Fruit fly (Drosophila melanogaster) whole organism, embryonic: ENCODE results near the gene drl.

Experiments used
- Adf1 ChIP-seq: fragments of 200-800 bp; sonication (Bioruptor generic); IDR thresholded peaks from 2 replicates; pipeline ENCODE4 v1.3.6; 2022; ENCODE audit warnings: missing biosample characterization, missing genetic modification characterization
- Bteb2 ChIP-seq: fragments of 200-800 bp; sonication (Bioruptor generic); optimal IDR thresholded peaks from 2 replicates; lab custom pipeline; 2016; ENCODE audit warnings: missing biosample characterization, missing genetic modification characterization
- CG10959 ChIP-seq: fragments of 200-800 bp; sonication (Bioruptor generic); IDR thresholded peaks from 2 replicates; pipeline ENCODE4 v1.3.6; 2022; ENCODE audit warnings: missing biosample characterization, missing genetic modification characterization
- CG11247 ChIP-seq: fragments of 200-800 bp; sonication (Bioruptor generic); IDR thresholded peaks from 2 replicates; pipeline ENCODE4 v1.3.6; 2022; ENCODE audit warnings: missing biosample characterization, missing genetic modification characterization
- CG11723 ChIP-seq: fragments of 200-800 bp; sonication (Bioruptor generic); optimal IDR thresholded peaks from 2 replicates; lab custom pipeline; 2017; ENCODE audit warnings: missing biosample characterization, mild to moderate bottlenecking, missing genetic modification characterization
- CG12299 ChIP-seq: fragments of 200-800 bp; sonication (Bioruptor generic); optimal IDR thresholded peaks from 2 replicates; lab custom pipeline; 2018; ENCODE audit warnings: missing biosample characterization, mild to moderate bottlenecking, missing genetic modification characterization
- CG1233 ChIP-seq: fragments of 200-800 bp; sonication (Bioruptor generic); optimal IDR thresholded peaks from 4 replicates; lab custom pipeline; 2018; ENCODE audit warnings: missing biosample characterization, mild to moderate bottlenecking, missing genetic modification characterization
- CG15514 ChIP-seq: fragments of 200-800 bp; sonication (Bioruptor generic); optimal IDR thresholded peaks from 3 replicates; lab custom pipeline; 2017; ENCODE audit warnings: missing biosample characterization, missing genetic modification characterization, mild to moderate bottlenecking, moderate library complexity, missing genetic modification reagents
- CG1602 ChIP-seq: fragments of 200-800 bp; sonication (Bioruptor generic); optimal IDR thresholded peaks from 3 replicates; lab custom pipeline; 2016; ENCODE audit warnings: missing biosample characterization, missing genetic modification characterization
- CG17186 ChIP-seq: fragments of 200-800 bp; sonication (Bioruptor generic); optimal IDR thresholded peaks from 3 replicates; lab custom pipeline; 2017; ENCODE audit warnings: missing biosample characterization, missing genetic modification reagents, missing genetic modification characterization
- CG17361 ChIP-seq: fragments of 200-800 bp; sonication (Bioruptor generic); IDR thresholded peaks from 3 replicates; pipeline ENCODE4 v1.3.6; 2022; ENCODE audit warnings: missing biosample characterization, missing genetic modification characterization
- CG17802 ChIP-seq: fragments of 200-800 bp; sonication (Bioruptor generic); optimal IDR thresholded peaks from 2 replicates; lab custom pipeline; 2018; ENCODE audit warnings: missing biosample characterization, mild to moderate bottlenecking, missing genetic modification characterization, moderate library complexity
- CG18764 ChIP-seq: fragments of 200-800 bp; sonication (Bioruptor generic); optimal IDR thresholded peaks from 3 replicates; lab custom pipeline; 2016; ENCODE audit warnings: missing biosample characterization, missing genetic modification characterization
- CG2120 ChIP-seq: fragments of 200-800 bp; sonication (Bioruptor generic); optimal IDR thresholded peaks from 3 replicates; lab custom pipeline; 2016; ENCODE audit warnings: missing biosample characterization, missing genetic modification characterization
- CG2202 ChIP-seq: fragments of 200-800 bp; sonication (Bioruptor generic); optimal IDR thresholded peaks from 2 replicates; lab custom pipeline; 2018; ENCODE audit warnings: missing biosample characterization, mild to moderate bottlenecking, missing genetic modification characterization
- CG2875 ChIP-seq: fragments of 200-800 bp; sonication (Bioruptor generic); optimal IDR thresholded peaks from 2 replicates; lab custom pipeline; 2017; ENCODE audit warnings: missing biosample characterization, mild to moderate bottlenecking, missing genetic modification characterization, missing genetic modification reagents
- CG32532 ChIP-seq: fragments of 200-800 bp; sonication (Bioruptor generic); IDR thresholded peaks from 2 replicates; pipeline ENCODE4 v1.3.6; 2022; ENCODE audit warnings: missing biosample characterization, missing genetic modification characterization
- CG32772 ChIP-seq: fragments of 200-800 bp; sonication (Bioruptor generic); IDR thresholded peaks from 2 replicates; pipeline ENCODE4 v1.3.6; 2022; ENCODE audit warnings: missing biosample characterization, missing genetic modification characterization
- CG34422 ChIP-seq: fragments of 200-800 bp; sonication (Bioruptor generic); IDR thresholded peaks from 3 replicates; pipeline ENCODE4 v1.3.6; 2022; ENCODE audit warnings: missing biosample characterization, missing genetic modification characterization
- CG7745 ChIP-seq: fragments of 200-800 bp; sonication (Bioruptor generic); optimal IDR thresholded peaks from 2 replicates; lab custom pipeline; 2018; ENCODE audit warnings: missing biosample characterization, mild to moderate bottlenecking, missing genetic modification characterization, moderate library complexity
- CG8281 ChIP-seq: fragments of 200-800 bp; sonication (Bioruptor generic); optimal IDR thresholded peaks from 2 replicates; lab custom pipeline; 2018; ENCODE audit warnings: missing biosample characterization, mild to moderate bottlenecking, missing genetic modification characterization, moderate library complexity
- CG8388 ChIP-seq: fragments of 200-800 bp; sonication (Bioruptor generic); optimal IDR thresholded peaks from 2 replicates; lab custom pipeline; 2019; ENCODE audit warnings: missing biosample characterization, mild to moderate bottlenecking, missing genetic modification characterization, moderate library complexity
- CTCF ChIP-seq: fragments of 200-800 bp; sonication (Bioruptor generic); optimal IDR thresholded peaks from 2 replicates; lab custom pipeline; 2017; ENCODE audit warnings: missing biosample characterization, mild to moderate bottlenecking, missing genetic modification characterization, moderate library complexity
- Gug ChIP-seq: fragments of 200-800 bp; sonication (Bioruptor generic); IDR thresholded peaks from 4 replicates; pipeline ENCODE4 v1.3.6; 2022; ENCODE audit warnings: missing biosample characterization, missing genetic modification characterization
- HLH54F ChIP-seq: fragments of 200-800 bp; sonication (Bioruptor generic); optimal IDR thresholded peaks from 3 replicates; lab custom pipeline; 2016; ENCODE audit warnings: missing biosample characterization, missing genetic modification characterization
- HLHmδ ChIP-seq: fragments of 200-800 bp; sonication (Bioruptor generic); optimal IDR thresholded peaks from 2 replicates; lab custom pipeline; 2018; ENCODE audit warnings: missing biosample characterization, mild to moderate bottlenecking, missing genetic modification characterization, moderate library complexity
- Lim3 ChIP-seq: fragments of 200-800 bp; sonication (Bioruptor generic); IDR thresholded peaks from 2 replicates; pipeline ENCODE4 v1.3.6; 2022; ENCODE audit warnings: missing biosample characterization, missing genetic modification characterization
- Med ChIP-seq: fragments of 200-800 bp; sonication (Bioruptor generic); peaks from one replicate; lab custom pipeline; 2016; ENCODE audit warnings: missing biosample characterization, missing genetic modification characterization, mild to moderate bottlenecking, inconsistent platforms, moderate library complexity
- Mes4 ChIP-seq: fragments of 200-800 bp; sonication (Bioruptor generic); optimal IDR thresholded peaks from 2 replicates; lab custom pipeline; 2016; ENCODE audit warnings: missing biosample characterization, missing genetic modification characterization
- NC2α ChIP-seq: fragments of 200-800 bp; sonication (Bioruptor generic); optimal IDR thresholded peaks from 2 replicates; lab custom pipeline; 2016; ENCODE audit warnings: missing biosample characterization, missing genetic modification characterization
- Nf-YA ChIP-seq: fragments of 200-800 bp; sonication (Bioruptor generic); IDR thresholded peaks from 2 replicates; pipeline ENCODE4 v1.3.6; 2022; ENCODE audit warnings: missing biosample characterization, missing genetic modification characterization
- Sin3A ChIP-seq: fragments of >200 bp; optimal IDR thresholded peaks from 2 replicates; lab custom pipeline; 2018
- Sox102F ChIP-seq: fragments of 200-800 bp; sonication (Bioruptor generic); optimal IDR thresholded peaks from 2 replicates; lab custom pipeline; 2018; ENCODE audit warnings: missing biosample characterization, mild to moderate bottlenecking, missing genetic modification characterization, moderate library complexity
- Usf ChIP-seq: fragments of 200-800 bp; sonication (Bioruptor generic); optimal IDR thresholded peaks from 2 replicates; lab custom pipeline; 2017; ENCODE audit warnings: missing genotype, missing biosample characterization, missing genetic modification characterization
- Vsx1 ChIP-seq: fragments of 200-800 bp; sonication (Bioruptor generic); optimal IDR thresholded peaks from 2 replicates; lab custom pipeline; 2017; ENCODE audit warnings: missing biosample characterization, mild to moderate bottlenecking, missing genetic modification characterization, missing genetic modification reagents
- ac ChIP-seq: fragments of 200-800 bp; sonication (Bioruptor generic); optimal IDR thresholded peaks from 3 replicates; lab custom pipeline; 2017; ENCODE audit warnings: missing biosample characterization, mild to moderate bottlenecking, missing genetic modification characterization
- crp ChIP-seq, 2 experiments: fragments of 200-800 bp; sonication (Bioruptor generic); optimal IDR thresholded peaks; 2 replicates in 1 of 2; 3 replicates in 1 of 2; lab custom pipeline; 2017; ENCODE audit warnings: missing biosample characterization in 2 of 2, missing genetic modification characterization in 2 of 2, mild to moderate bottlenecking in 1 of 2, moderate library complexity in 1 of 2
- cwo ChIP-seq: fragments of 200-800 bp; sonication (Bioruptor generic); optimal IDR thresholded peaks from 3 replicates; lab custom pipeline; 2017; ENCODE audit warnings: missing biosample characterization, missing genetic modification characterization, mild to moderate bottlenecking, moderate library complexity, missing genetic modification reagents
- da ChIP-seq: fragments of 200-800 bp; sonication (Bioruptor generic); optimal IDR thresholded peaks from 2 replicates; lab custom pipeline; 2016; ENCODE audit warnings: missing biosample characterization, missing genetic modification characterization
- fd64A ChIP-seq: fragments of 200-800 bp; sonication (Bioruptor generic); optimal IDR thresholded peaks from 3 replicates; lab custom pipeline; 2018; ENCODE audit warnings: missing biosample characterization, mild to moderate bottlenecking, missing genetic modification characterization
- gro ChIP-seq: fragments of 200-800 bp; sonication (Bioruptor generic); optimal IDR thresholded peaks from 2 replicates; lab custom pipeline; 2016; ENCODE audit warnings: missing biosample characterization, missing genetic modification characterization
- ind ChIP-seq: fragments of 200-800 bp; sonication (Bioruptor generic); optimal IDR thresholded peaks from 3 replicates; lab custom pipeline; 2016; ENCODE audit warnings: missing biosample characterization, missing genetic modification characterization
- luna ChIP-seq: fragments of 200-800 bp; sonication (Bioruptor generic); optimal IDR thresholded peaks from 2 replicates; lab custom pipeline; 2016; ENCODE audit warnings: missing biosample characterization, missing genetic modification characterization
- slp2 ChIP-seq: fragments of 200-800 bp; sonication (Bioruptor generic); optimal IDR thresholded peaks from 2 replicates; lab custom pipeline; 2016; ENCODE audit warnings: missing biosample characterization, missing genetic modification characterization
- stwl ChIP-seq: fragments of 200-800 bp; sonication (Bioruptor generic); optimal IDR thresholded peaks from 3 replicates; lab custom pipeline; 2018; ENCODE audit warnings: missing biosample characterization, mild to moderate bottlenecking, missing genetic modification characterization, moderate library complexity
- trh ChIP-seq: fragments of 200-800 bp; sonication (Bioruptor generic); optimal IDR thresholded peaks from 2 replicates; lab custom pipeline; 2016; ENCODE audit warnings: missing biosample characterization, missing genetic modification characterization
- ttk ChIP-seq: fragments of 200-800 bp; sonication (Bioruptor generic); IDR thresholded peaks from 2 replicates; pipeline ENCODE4 v2.1.2; 2022; ENCODE audit warnings: missing biosample characterization, missing genetic modification characterization
- unpg ChIP-seq: fragments of 200-800 bp; sonication (Bioruptor generic); optimal IDR thresholded peaks from 3 replicates; lab custom pipeline; 2018; ENCODE audit warnings: missing biosample characterization, mild to moderate bottlenecking, missing genetic modification characterization, moderate library complexity
- wdn ChIP-seq: fragments of 200-800 bp; sonication (Bioruptor generic); IDR thresholded peaks from 2 replicates; pipeline ENCODE4 v1.3.6; 2022; ENCODE audit warnings: missing biosample characterization, missing genetic modification characterization
- zfh2 ChIP-seq: fragments of 200-800 bp; sonication (Bioruptor generic); optimal IDR thresholded peaks from 2 replicates; lab custom pipeline; 2016; ENCODE audit warnings: missing biosample characterization, missing genetic modification characterization

Gene drl

DNA sequence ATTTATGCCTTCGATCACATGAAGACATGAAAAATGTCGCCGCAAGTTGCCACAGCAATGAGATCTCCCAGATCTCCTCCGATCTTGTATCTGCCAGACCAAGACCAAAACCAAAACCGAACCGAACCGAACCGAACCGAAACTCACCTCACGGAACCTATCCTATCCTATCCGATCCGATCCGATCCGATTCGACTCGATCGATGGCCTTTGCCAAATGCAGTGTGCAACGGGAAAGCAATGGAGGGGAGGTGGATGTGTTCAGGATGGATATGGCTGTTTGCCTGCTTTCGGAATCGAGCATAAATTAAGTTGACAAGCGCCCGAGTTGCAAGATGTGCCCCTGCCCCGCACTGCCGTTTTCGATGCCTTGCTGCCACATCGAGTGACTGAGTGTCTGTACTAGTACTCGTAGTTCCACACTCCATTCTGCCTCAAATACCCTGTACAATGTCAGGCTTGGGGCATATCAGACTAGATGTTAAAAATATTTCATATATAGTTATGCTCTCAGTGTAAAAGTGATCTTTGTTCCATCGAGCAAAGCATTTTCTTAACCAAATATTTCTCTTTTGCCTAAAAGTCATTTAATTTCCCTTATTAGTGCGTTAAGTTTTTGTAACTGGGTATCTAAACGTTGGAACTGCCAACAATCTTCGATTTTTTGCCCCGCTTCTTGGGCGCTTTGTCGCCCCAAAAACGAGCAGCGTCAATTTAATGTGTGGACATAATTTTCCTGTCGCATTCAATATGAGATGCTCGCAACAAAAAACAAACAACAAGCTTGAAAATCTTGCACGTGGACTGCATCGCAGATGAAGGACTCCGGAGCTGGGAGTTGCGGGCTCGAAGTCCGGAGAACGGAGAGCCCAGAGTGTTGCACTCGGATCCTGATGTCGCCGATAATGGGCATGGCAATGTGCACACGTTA, 36.1 kb downstream of the drl start (continued):
- TF ChIP-seq CG8281: no peak
- TF ChIP-seq CG1233 (GFP tag; lab: Kevin White, UChicago): peak; percentile 45
- TF ChIP-seq Med (GFP tag; lab: Kevin White, UChicago): peak; percentile 93
- no peak for TF ChIP-seq luna (GFP tag; lab: Kevin White, UChicago)
- peak; percentile 61 for TF ChIP-seq CG11723 (GFP tag; lab: Kevin White, UChicago)
- peak; percentile 3 for TF ChIP-seq CG7745 (tag; lab: Kevin White, UChicago)
- peak; percentile 33 for TF ChIP-seq stwl (tag; lab: Kevin White, UChicago)
- peak; percentile 74 for TF ChIP-seq CG2875 (GFP tag; lab: Kevin White, UChicago)
- peak; percentile 22 for TF ChIP-seq CTCF
- no peak for TF ChIP-seq gro
- TF ChIP-seq Usf (GFP tag; lab: Kevin White, UChicago): peak; percentile 71
- TF ChIP-seq zfh2 (GFP tag; lab: Kevin White, UChicago): no peak
- peak; percentile 47; the same call in 1 of the 2 replicates for TF ChIP-seq Nf-YA (GFP tag; lab: Robert Waterston, UW)
- peak; percentile 83 for TF ChIP-seq CG32772 (GFP tag; lab: Robert Waterston, UW)
- TF ChIP-seq wdn: no peak
- peak; percentile 89 for TF ChIP-seq CG2202
- TF ChIP-seq HLH54F (GFP tag; lab: Kevin White, UChicago): peak; percentile 57
- TF ChIP-seq Gug (GFP tag; lab: Robert Waterston, UW): peak; percentile 59; the same call in 3 of the 4 replicates
- TF ChIP-seq Sox102F (GFP tag; lab: Kevin White, UChicago): peak; percentile 85
- no peak for TF ChIP-seq CG12299
- TF ChIP-seq NC2α (GFP tag; lab: Kevin White, UChicago): peak; percentile 62
- TF ChIP-seq Sin3A (lab: Kevin White, UChicago): no peak
- TF ChIP-seq CG11247 (GFP tag; lab: Robert Waterston, UW): no peak
- TF ChIP-seq CG17361 (GFP tag; lab: Robert Waterston, UW): peak; percentile 84
- peak; percentile 74 for TF ChIP-seq Mes4 (GFP tag; lab: Kevin White, UChicago)
- peak; percentile 86 for TF ChIP-seq unpg (GFP tag; lab: Kevin White, UChicago)
- peak; percentile 52 for TF ChIP-seq ind (GFP tag; lab: Kevin White, UChicago)
- TF ChIP-seq CG10959 (GFP tag; lab: Robert Waterston, UW): peak; percentile 88
- TF ChIP-seq CG1602: peak; percentile 85
- TF ChIP-seq crp (GFP tag; optimal IDR thresholded peaks at IDR 0.05; lab: Kevin White, UChicago): peak in 1 of 2 experiments; percentile 18
- no peak for TF ChIP-seq CG2120 (GFP tag; lab: Kevin White, UChicago)
- peak; percentile 87 for TF ChIP-seq CG8388 (GFP tag; lab: Kevin White, UChicago)
- no peak for TF ChIP-seq cwo (GFP tag; lab: Kevin White, UChicago)
- peak; percentile 59 for TF ChIP-seq CG17802
- TF ChIP-seq CG32532 (GFP tag; lab: Robert Waterston, UW): no peak
- TF ChIP-seq ttk: peak; percentile 85
- TF ChIP-seq slp2: peak; percentile 49
- no peak for TF ChIP-seq HLHmδ
- peak; percentile 73 for TF ChIP-seq ac (GFP tag; lab: Kevin White, UChicago)
- peak; percentile 12 for TF ChIP-seq Vsx1
- peak; percentile 61; the same call in 2 of the 3 replicates for TF ChIP-seq CG34422 (GFP tag; lab: Robert Waterston, UW)
- no peak for TF ChIP-seq Adf1
- TF ChIP-seq Bteb2 (GFP tag; lab: Kevin White, UChicago): peak; percentile 43
- no peak for TF ChIP-seq CG15514 (GFP tag; lab: Kevin White, UChicago)
- TF ChIP-seq CG18764: peak; percentile 66
- TF ChIP-seq da: no peak
- TF ChIP-seq Lim3 (GFP tag; lab: Robert Waterston, UW): no peak
- TF ChIP-seq trh: peak; percentile 59
- peak; percentile 21 for TF ChIP-seq fd64A (GFP tag; lab: Kevin White, UChicago)
- peak; percentile 33 for TF ChIP-seq CG17186
